Worm (Caenorhabditis elegans) whole organism, young adult: ENCODE results near the gene sqv-1.

Source experiments
- D2030.7 ChIP-seq: fragments of 200-800 bp; sonication (Bioruptor generic); IDR thresholded peaks from 2 replicates; pipeline ENCODE4 v1.3.6; 2022; ENCODE audit warnings: missing genetic modification reagents, missing genetic modification characterization, missing compliant biosample characterization
- F33H1.4 ChIP-seq: fragments of 200-800 bp; sonication (Bioruptor generic); IDR thresholded peaks from 2 replicates; pipeline ENCODE4 v1.3.6; 2022; ENCODE audit warnings: missing genetic modification reagents, missing genetic modification characterization, missing compliant biosample characterization
- F49E8.2 ChIP-seq: sonication (generic microtip); optimal IDR thresholded peaks from 3 replicates; lab custom pipeline; 2017; ENCODE audit warnings: missing genetic modification characterization, mild to moderate bottlenecking, missing compliant biosample characterization, antibody characterized with exemption, moderate library complexity; ENCODE audit not compliant: insufficient read depth
- F55B11.4 ChIP-seq: sonication (generic microtip); optimal IDR thresholded peaks from 2 replicates; lab custom pipeline; 2016; ENCODE audit warnings: missing compliant biosample characterization, missing genetic modification characterization, borderline replicate concordance; ENCODE audit not compliant: insufficient read depth
- F57A8.1 ChIP-seq: fragments of 200-800 bp; sonication (Bioruptor generic); optimal IDR thresholded peaks from 2 replicates; lab custom pipeline; 2018; ENCODE audit warnings: mild to moderate bottlenecking, missing genetic modification characterization, moderate library complexity, missing compliant biosample characterization
- F57C9.4 ChIP-seq: sonication (generic microtip); optimal IDR thresholded peaks from 2 replicates; lab custom pipeline; 2017; ENCODE audit warnings: mild to moderate bottlenecking, missing genetic modification characterization, missing compliant biosample characterization
- K11D2.4 ChIP-seq: fragments of 200-800 bp; sonication (Bioruptor generic); IDR thresholded peaks from 2 replicates; pipeline ENCODE4 v1.3.6; 2022; ENCODE audit warnings: missing genetic modification reagents, missing genetic modification characterization, missing compliant biosample characterization
- K12H6.12 ChIP-seq: fragments of 200-800 bp; sonication (Bioruptor generic); optimal IDR thresholded peaks from 2 replicates; lab custom pipeline; 2018; ENCODE audit warnings: mild to moderate bottlenecking, missing genetic modification characterization, missing compliant biosample characterization
- T26A5.8 ChIP-seq: sonication (generic microtip); optimal IDR thresholded peaks from 2 replicates; lab custom pipeline; 2016; ENCODE audit warnings: missing genetic modification characterization, missing compliant biosample characterization
- Y56A3A.18 ChIP-seq: fragments of 200-800 bp; sonication (Bioruptor generic); IDR thresholded peaks from 2 replicates; pipeline ENCODE4 v1.3.6; 2022; ENCODE audit warnings: missing genetic modification reagents, missing genetic modification characterization, missing compliant biosample characterization
- Y95B8A.8 ChIP-seq: fragments of 200-800 bp; sonication (Bioruptor generic); IDR thresholded peaks from 2 replicates; pipeline ENCODE4 v1.3.6; 2022; ENCODE audit warnings: missing genetic modification reagents, missing genetic modification characterization, missing compliant biosample characterization
- ama-1 ChIP-seq, 3 experiments: fragments of 150-350 bp in 1 of 3; sonication (generic microtip) in 2 of 3; optimal IDR thresholded peaks; 2 replicates each; lab custom pipeline; 2014 to 2018; ENCODE audit warnings: missing biosample characterization in 2 of 3, missing genetic modification characterization in 2 of 3, missing genetic modification reagents in 2 of 3
- aptf-3 ChIP-seq: fragments of 200-800 bp; sonication (Bioruptor generic); IDR thresholded peaks from 2 replicates; pipeline ENCODE4 v1.3.6; 2022; ENCODE audit warnings: missing genetic modification characterization, missing compliant biosample characterization
- atf-7 ChIP-seq: sonication (generic microtip); optimal IDR thresholded peaks from 2 replicates; lab custom pipeline; 2017; ENCODE audit warnings: mild to moderate bottlenecking, missing genetic modification characterization, missing compliant biosample characterization
- ceh-27 ChIP-seq: fragments of 200-800 bp; sonication (Bioruptor generic); optimal IDR thresholded peaks from 2 replicates; lab custom pipeline; 2018; ENCODE audit warnings: mild to moderate bottlenecking, missing genetic modification characterization, moderate library complexity, missing compliant biosample characterization
- chd-7 ChIP-seq: sonication (generic microtip); optimal IDR thresholded peaks from 2 replicates; lab custom pipeline; 2016; ENCODE audit warnings: mild to moderate bottlenecking, missing genetic modification characterization, moderate library complexity, missing compliant biosample characterization
- die-1 ChIP-seq: sonication (generic microtip); optimal IDR thresholded peaks from 2 replicates; lab custom pipeline; 2016; ENCODE audit warnings: missing genotype, mild to moderate bottlenecking, missing genetic modification characterization, missing compliant biosample characterization
- dpl-1 ChIP-seq: fragments of 150-350 bp; optimal IDR thresholded peaks from 2 replicates; lab custom pipeline; 2014; ENCODE audit warnings: missing biosample characterization, missing genetic modification reagents, missing genetic modification characterization
- efl-1 ChIP-seq: fragments of 150-350 bp; optimal IDR thresholded peaks from 2 replicates; lab custom pipeline; 2014; ENCODE audit warnings: missing biosample characterization, missing genetic modification reagents, missing genetic modification characterization
- egl-18 ChIP-seq: fragments of 200-800 bp; sonication (Bioruptor generic); IDR thresholded peaks from 2 replicates; pipeline ENCODE4 v1.3.6; 2022; ENCODE audit warnings: missing genetic modification reagents, missing genetic modification characterization, missing compliant biosample characterization
- egrh-3 ChIP-seq: fragments of 200-800 bp; sonication (Bioruptor generic); IDR thresholded peaks from 2 replicates; pipeline ENCODE4 v1.3.6; 2022; ENCODE audit warnings: missing genetic modification reagents, missing genetic modification characterization, missing compliant biosample characterization
- ekl-4 ChIP-seq: fragments of 200-800 bp; sonication (Bioruptor generic); IDR thresholded peaks from 2 replicates; pipeline ENCODE4 v1.3.6; 2022; ENCODE audit warnings: missing genetic modification reagents, missing genetic modification characterization, missing compliant biosample characterization
- gei-17 ChIP-seq: fragments of 200-800 bp; sonication (Bioruptor generic); optimal IDR thresholded peaks from 2 replicates; lab custom pipeline; 2018; ENCODE audit warnings: mild to moderate bottlenecking, missing genetic modification characterization, missing compliant biosample characterization
- hlh-12 ChIP-seq: sonication (generic microtip); optimal IDR thresholded peaks from 2 replicates; lab custom pipeline; 2016; ENCODE audit warnings: missing genetic modification characterization, missing compliant biosample characterization
- hmg-1.2 ChIP-seq: fragments of 200-800 bp; sonication (Bioruptor generic); IDR thresholded peaks from 2 replicates; pipeline ENCODE4 v1.3.6; 2022; ENCODE audit warnings: missing genetic modification reagents, missing genetic modification characterization, missing compliant biosample characterization
- hmg-20 ChIP-seq: fragments of 200-800 bp; sonication (Bioruptor generic); IDR thresholded peaks from 2 replicates; pipeline ENCODE4 v1.3.6; 2022; ENCODE audit warnings: missing genetic modification reagents, missing genetic modification characterization, missing compliant biosample characterization
- hsf-1 ChIP-seq: fragments of 200-800 bp; sonication (Bioruptor generic); IDR thresholded peaks from 2 replicates; pipeline ENCODE4 v1.3.6; 2022; ENCODE audit warnings: missing genetic modification reagents, missing genetic modification characterization, missing compliant biosample characterization
- lin-26 ChIP-seq: fragments of 200-800 bp; sonication (Bioruptor generic); IDR thresholded peaks from 2 replicates; pipeline ENCODE4 v1.3.6; 2022; ENCODE audit warnings: missing genetic modification reagents, missing genetic modification characterization, missing compliant biosample characterization
- lin-40 ChIP-seq: sonication (generic microtip); optimal IDR thresholded peaks from 2 replicates; lab custom pipeline; 2016; ENCODE audit warnings: missing genetic modification characterization, mild to moderate bottlenecking, missing compliant biosample characterization, missing genotype, missing genetic modification reagents
- lin-54 ChIP-seq: fragments of 200-800 bp; sonication (Bioruptor generic); optimal IDR thresholded peaks from 2 replicates; lab custom pipeline; 2018; ENCODE audit warnings: mild to moderate bottlenecking, missing genetic modification characterization, missing compliant biosample characterization
- lir-1 ChIP-seq: fragments of 200-800 bp; sonication (Bioruptor generic); conservative IDR thresholded peaks from 2 replicates; pipeline ENCODE4 v1.3.6; 2022; ENCODE audit warnings: missing genetic modification reagents, missing genetic modification characterization, missing compliant biosample characterization
- madf-10 ChIP-seq: sonication (generic microtip); optimal IDR thresholded peaks from 2 replicates; lab custom pipeline; 2016; ENCODE audit warnings: mild to moderate bottlenecking, missing genetic modification characterization, missing compliant biosample characterization
- madf-3 ChIP-seq: fragments of 200-800 bp; sonication (Bioruptor generic); IDR thresholded peaks from 2 replicates; pipeline ENCODE4 v1.3.6; 2022; ENCODE audit warnings: missing genetic modification reagents, missing genetic modification characterization, missing compliant biosample characterization
- madf-6 ChIP-seq: fragments of 200-800 bp; sonication (Bioruptor generic); IDR thresholded peaks from 2 replicates; pipeline ENCODE4 v1.3.6; 2022; ENCODE audit warnings: missing genetic modification reagents, missing genetic modification characterization, missing compliant biosample characterization
- mes-4 ChIP-seq: sonication (generic microtip); optimal IDR thresholded peaks from 2 replicates; lab custom pipeline; 2016; ENCODE audit warnings: missing genotype, missing genetic modification characterization, missing compliant biosample characterization
- nfyb-1 ChIP-seq: fragments of 200-800 bp; sonication (Bioruptor generic); IDR thresholded peaks from 2 replicates; pipeline ENCODE4 v1.3.6; 2022; ENCODE audit warnings: missing genetic modification reagents, missing genetic modification characterization, missing compliant biosample characterization
- nhr-27 ChIP-seq: fragments of 200-800 bp; sonication (Bioruptor generic); optimal IDR thresholded peaks from 2 replicates; lab custom pipeline; 2018; ENCODE audit warnings: mild to moderate bottlenecking, missing genetic modification characterization, moderate library complexity, missing compliant biosample characterization
- nhr-80 ChIP-seq: sonication (generic microtip); optimal IDR thresholded peaks from 2 replicates; lab custom pipeline; 2016; ENCODE audit warnings: missing genetic modification characterization, missing compliant biosample characterization
- nhr-90 ChIP-seq: sonication (generic microtip); optimal IDR thresholded peaks from 2 replicates; lab custom pipeline; 2016; ENCODE audit warnings: missing genotype, mild to moderate bottlenecking, missing genetic modification characterization, missing compliant biosample characterization
- pbrm-1 ChIP-seq: fragments of 200-800 bp; sonication (Bioruptor generic); IDR thresholded peaks from 2 replicates; pipeline ENCODE4 v1.3.6; 2022; ENCODE audit warnings: missing genetic modification reagents, missing genetic modification characterization, missing compliant biosample characterization
- repo-1 ChIP-seq: sonication (generic microtip); optimal IDR thresholded peaks from 2 replicates; lab custom pipeline; 2017; ENCODE audit warnings: mild to moderate bottlenecking, missing genetic modification characterization, missing compliant biosample characterization
- sea-2 ChIP-seq: fragments of 200-800 bp; sonication (Bioruptor generic); IDR thresholded peaks from 2 replicates; pipeline ENCODE4 v1.3.6; 2022; ENCODE audit warnings: missing genetic modification characterization, missing compliant biosample characterization
- snpc-3.4 ChIP-seq: sonication (generic microtip); optimal IDR thresholded peaks from 2 replicates; lab custom pipeline; 2017; ENCODE audit warnings: missing genetic modification characterization, mild to moderate bottlenecking, missing compliant biosample characterization, antibody characterized with exemption, moderate library complexity, missing genotype, missing genetic modification reagents
- snpc-4 ChIP-seq, 5 experiments: fragments of 150-350 bp in 1 of 5; sonication (generic microtip) in 4 of 5; optimal IDR thresholded peaks; 2 replicates each; lab custom pipeline; 2014 to 2018; ENCODE audit warnings: missing genetic modification characterization in 5 of 5, missing biosample characterization in 3 of 5, antibody characterized with exemption in 2 of 5, mild to moderate bottlenecking in 2 of 5, missing compliant biosample characterization in 2 of 5, missing genotype in 2 of 5, moderate library complexity in 2 of 5, missing genetic modification reagents in 1 of 5
- somi-1 ChIP-seq: fragments of 200-800 bp; sonication (Bioruptor generic); optimal IDR thresholded peaks from 2 replicates; lab custom pipeline; 2018; ENCODE audit warnings: mild to moderate bottlenecking, missing genetic modification characterization, missing compliant biosample characterization
- tlf-1 ChIP-seq: fragments of 200-800 bp; sonication (Bioruptor generic); optimal IDR thresholded peaks from 2 replicates; lab custom pipeline; 2018; ENCODE audit warnings: mild to moderate bottlenecking, missing genetic modification characterization, missing compliant biosample characterization
- zim-3 ChIP-seq: sonication (generic microtip); optimal IDR thresholded peaks from 2 replicates; lab custom pipeline; 2017; ENCODE audit warnings: mild to moderate bottlenecking, missing genetic modification characterization, moderate library complexity, missing compliant biosample characterization
- ztf-26 ChIP-seq: sonication (generic microtip); optimal IDR thresholded peaks from 2 replicates; lab custom pipeline; 2017; ENCODE audit warnings: missing genetic modification characterization, missing compliant biosample characterization

Gene sqv-1

DNA sequence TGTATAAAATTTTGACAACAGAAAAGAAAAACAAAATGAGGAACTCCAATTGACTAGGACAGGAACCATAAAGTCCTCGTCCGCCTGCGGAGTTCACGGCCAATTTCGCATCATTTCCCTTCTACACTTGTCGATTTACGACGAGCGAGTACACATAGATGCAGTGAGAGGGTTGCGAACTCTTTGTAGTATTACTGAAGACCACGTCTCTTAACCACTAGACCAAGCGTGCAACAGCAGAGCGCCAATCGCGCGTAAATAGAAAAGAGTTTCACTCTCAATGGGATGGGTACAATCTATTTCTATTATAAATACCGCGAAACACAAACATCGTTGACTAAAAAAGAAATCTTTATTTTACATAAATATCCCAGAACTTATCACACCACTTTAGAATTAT is 14.5 kb downstream of the sqv-1 start (continued):
- peak; percentile 60 for TF ChIP-seq chd-7 (tag; lab: Kevin White, UChicago)
- peak; percentile 83 for TF ChIP-seq nfyb-1
- TF ChIP-seq lin-54 (GFP tag; lab: Kevin White, UChicago), result peak; percentile 63
- TF ChIP-seq egrh-3, result no peak
- TF ChIP-seq madf-10 (tag; lab: Kevin White, UChicago), result peak; percentile 56
- TF ChIP-seq F49E8.2 (tag; lab: Kevin White, UChicago), result peak; percentile 57
- TF ChIP-seq snpc-4 (GFP tag; optimal IDR thresholded peaks at IDR 0.05; lab: Kevin White, UChicago), result peak; percentile 86
- peak in 3 of 4 experiments; percentile 70 to 74 (median 71) for TF ChIP-seq snpc-4 (tag; optimal IDR thresholded peaks at IDR 0.05; lab: Kevin White, UChicago)
- peak; percentile 70 for TF ChIP-seq ceh-27 (GFP tag; lab: Kevin White, UChicago)
- no peak for TF ChIP-seq T26A5.8 (tag; lab: Kevin White, UChicago)
- peak; percentile 90 for TF ChIP-seq die-1 (tag; lab: Kevin White, UChicago)
- peak; percentile 63 for TF ChIP-seq hmg-1.2
- peak; percentile 47; the same call in 1 of the 2 replicates for TF ChIP-seq D2030.7 (GFP tag; lab: Robert Waterston, UW)
- TF ChIP-seq aptf-3 (GFP tag; lab: Robert Waterston, UW), result 0 out of 2 replicates have a peak, but pooled peaks have one; percentile 36
- peak; percentile 24 for TF ChIP-seq tlf-1 (GFP tag; lab: Kevin White, UChicago)
- peak; percentile 59 for TF ChIP-seq F33H1.4 (GFP tag; lab: Robert Waterston, UW)
- TF ChIP-seq hmg-20 (GFP tag; lab: Robert Waterston, UW), result 0 out of 2 replicates have a peak, but pooled peaks have one; percentile 37
- no peak for TF ChIP-seq F55B11.4 (tag; lab: Kevin White, UChicago)
- TF ChIP-seq zim-3 (tag; lab: Kevin White, UChicago), result peak; percentile 75
- TF ChIP-seq K12H6.12 (tag; lab: Kevin White, UChicago), result peak; percentile 9
- TF ChIP-seq atf-7, result peak; percentile 31
- peak; percentile 18 for TF ChIP-seq efl-1
- TF ChIP-seq repo-1 (tag; lab: Kevin White, UChicago), result peak; percentile 73
- TF ChIP-seq Y95B8A.8 (GFP tag; lab: Robert Waterston, UW), result peak; percentile 80
- TF ChIP-seq lir-1 (GFP tag; lab: Robert Waterston, UW), result 0 out of 2 replicates have a peak, but pooled peaks have one; percentile 45
- peak; percentile 73 for TF ChIP-seq mes-4 (tag; lab: Kevin White, UChicago)
- TF ChIP-seq madf-3 (GFP tag; lab: Robert Waterston, UW), result no peak
- no peak for TF ChIP-seq F57A8.1
- peak; percentile 84 for TF ChIP-seq lin-26 (GFP tag; lab: Robert Waterston, UW)
- TF ChIP-seq nhr-27 (tag; lab: Kevin White, UChicago), result peak; percentile 21
- peak; percentile 42 for TF ChIP-seq ztf-26
- peak; percentile 58; the same call in 1 of the 2 replicates for TF ChIP-seq madf-6 (GFP tag; lab: Robert Waterston, UW)
- TF ChIP-seq pbrm-1 (GFP tag; lab: Robert Waterston, UW), result peak; percentile 62; the same call in 1 of the 2 replicates
- no peak for TF ChIP-seq dpl-1 (GFP tag; lab: Kevin White, UChicago)
- TF ChIP-seq somi-1 (GFP tag; lab: Kevin White, UChicago), result peak; percentile 55
- no peak for TF ChIP-seq sea-2 (GFP tag; lab: Robert Waterston, UW)
- TF ChIP-seq F57C9.4 (tag; lab: Kevin White, UChicago), result no peak
- peak; percentile 22 for TF ChIP-seq hlh-12 (tag; lab: Kevin White, UChicago)
- TF ChIP-seq ekl-4, result peak; percentile 66
- peak; percentile 64 for TF ChIP-seq lin-40
- peak; percentile 82 for TF ChIP-seq snpc-3.4 (tag; lab: Kevin White, UChicago)
- peak; percentile 82 for TF ChIP-seq nhr-90
- TF ChIP-seq nhr-80 (tag; lab: Kevin White, UChicago), result peak; percentile 60
- TF ChIP-seq K11D2.4 (GFP tag; lab: Robert Waterston, UW), result peak; percentile 33; the same call in 1 of the 2 replicates
- peak; percentile 23 for TF ChIP-seq ama-1 (optimal IDR thresholded peaks at IDR 0.05; lab: Kevin White, UChicago)
- peak; percentile 46 to 65 for TF ChIP-seq ama-1 (GFP tag; optimal IDR thresholded peaks at IDR 0.05; lab: Kevin White, UChicago)
- no peak for TF ChIP-seq egl-18 (GFP tag; lab: Robert Waterston, UW)
- TF ChIP-seq hsf-1 (GFP tag; lab: Robert Waterston, UW), result no peak
- TF ChIP-seq Y56A3A.18, result 0 out of 2 replicates have a peak, but pooled peaks have one; percentile 35
- TF ChIP-seq gei-17 (GFP tag; lab: Kevin White, UChicago), result no peak
